Fruit fly (Drosophila melanogaster): ENCODE results near the gene Golgin104.
A peak's percentile ranks its signal among the peaks of the same experiment; 100 is the strongest.

The Golgin104 gene

dm6 chr3L:16334876-16335275 lies 16.9 kb downstream of the Golgin104 start (continued):
- no peak for TF ChIP-seq ATbp (GFP tag; optimal IDR thresholded peaks at IDR 0.05)
- TF ChIP-seq CG12769 (tag; optimal IDR thresholded peaks at IDR 0.05): peak; percentile 46
- peak; percentile 44 for TF ChIP-seq ftz-f1 (GFP tag; optimal IDR thresholded peaks at IDR 0.05)
- no peak for TF ChIP-seq eve (GFP tag; optimal IDR thresholded peaks at IDR 0.05)
- TF ChIP-seq zen2 (GFP tag; IDR thresholded peaks at IDR 0.05; ENCODE audit: partially characterized antibody): 0 out of 3 replicates have a peak, but pooled peaks have one; percentile 13
- TF ChIP-seq crc (GFP tag; optimal IDR thresholded peaks at IDR 0.05): no peak
- TF ChIP-seq ci (GFP tag; IDR thresholded peaks at IDR 0.05): peak; percentile 58; the same call in 1 of the 3 replicates
- no peak for TF ChIP-seq CG3281 (GFP tag; optimal IDR thresholded peaks at IDR 0.05)
- peak in 1 of 3 experiments; percentile 53 for TF ChIP-seq lola (GFP tag; optimal IDR thresholded peaks at IDR 0.05)
- no peak for TF ChIP-seq CG8359 (GFP tag; optimal IDR thresholded peaks at IDR 0.05; ENCODE audit: borderline replicate concordance)
- TF ChIP-seq phol (tag; optimal IDR thresholded peaks at IDR 0.05): no peak
- TF ChIP-seq NC2α (GFP tag; optimal IDR thresholded peaks at IDR 0.05): no peak
- no peak for TF ChIP-seq B-H1 (GFP tag; IDR thresholded peaks at IDR 0.05)
- no peak for TF ChIP-seq CG8924 (tag; optimal IDR thresholded peaks at IDR 0.05)
- TF ChIP-seq CG31224 (GFP tag; IDR thresholded peaks at IDR 0.05): no peak
- no peak for TF ChIP-seq BtbVII (GFP tag; optimal IDR thresholded peaks at IDR 0.05)
- TF ChIP-seq CG16863 (GFP tag; optimal IDR thresholded peaks at IDR 0.05): no peak
- no peak for TF ChIP-seq CG2116 (GFP tag; optimal IDR thresholded peaks at IDR 0.05)
- TF ChIP-seq Scr (GFP tag; IDR thresholded peaks at IDR 0.05; ENCODE audit: partially characterized antibody): no peak
- TF ChIP-seq CoRest (tag; optimal IDR thresholded peaks at IDR 0.05): no peak
- TF ChIP-seq vvl (GFP tag; IDR thresholded peaks at IDR 0.05): peak; percentile 24; the same call in 1 of the 2 replicates
- TF ChIP-seq ssp (GFP tag; IDR thresholded peaks at IDR 0.05): no peak
- TF ChIP-seq CG17612 (GFP tag; IDR thresholded peaks at IDR 0.05): peak; percentile 35; the same call in 1 of the 2 replicates
- peak; percentile 38; the same call in 1 of the 2 replicates for TF ChIP-seq bbx (GFP tag; IDR thresholded peaks at IDR 0.05; ENCODE audit: partially characterized antibody)
- no peak for TF ChIP-seq CG1602 (GFP tag; optimal IDR thresholded peaks at IDR 0.05)
- TF ChIP-seq Bgb (GFP tag; IDR thresholded peaks at IDR 0.05; ENCODE audit: partially characterized antibody): peak; percentile 18; the same call in 1 of the 2 replicates
- TF ChIP-seq ac (GFP tag; optimal IDR thresholded peaks at IDR 0.05): no peak
- no peak for TF ChIP-seq shn (GFP tag; optimal IDR thresholded peaks at IDR 0.05)
- TF ChIP-seq CG13287 (GFP tag; IDR thresholded peaks at IDR 0.05; ENCODE audit: partially characterized antibody): peak; percentile 45; the same call in 1 of the 2 replicates
- no peak for TF ChIP-seq mld (GFP tag; IDR thresholded peaks at IDR 0.05; ENCODE audit: partially characterized antibody)

dm6 chr3L:16333013-16333412 lies 18.7 kb downstream of the Golgin104 start, which contains the start of gene CG13056:
Gene CG13056, plus strand, starts transcription at chr3L:16333313.
- TF ChIP-seq CG15011 (GFP tag; optimal IDR thresholded peaks at IDR 0.05) (no peak), CG30431 (GFP tag; optimal IDR thresholded peaks at IDR 0.05) (no peak), B-H2 (GFP tag; optimal IDR thresholded peaks at IDR 0.05) (no peak), pb (GFP tag; optimal IDR thresholded peaks at IDR 0.05) (no peak), Atf-2 (GFP tag; optimal IDR thresholded peaks at IDR 0.05) (no peak), CG11560 (tag; IDR thresholded peaks at IDR 0.05) (no peak), CG9215 (GFP tag; IDR thresholded peaks at IDR 0.05) (no peak), seq (GFP tag; IDR thresholded peaks at IDR 0.05) (no peak), Elba2 (GFP tag; optimal IDR thresholded peaks at IDR 0.05) (no peak), CG31441 (GFP tag; IDR thresholded peaks at IDR 0.05) (no peak), CG7963 (GFP tag; IDR thresholded peaks at IDR 0.05; ENCODE audit: partially characterized antibody) (no peak), MESR4 (GFP tag; optimal IDR thresholded peaks at IDR 0.05) (no peak), croc (GFP tag; conservative IDR thresholded peaks at IDR 0.05) (no peak), CG2712 (tag; optimal IDR thresholded peaks at IDR 0.05) (no peak), CG6654 (GFP tag; optimal IDR thresholded peaks at IDR 0.05) (no peak)
